Worm (Caenorhabditis elegans) whole organism, L1 larva: ENCODE data around the gene T15H9.5.

ENCODE experiments used
- C04F5.9 ChIP-seq: sonication (generic microtip); optimal IDR thresholded peaks from 2 replicates; lab custom pipeline; 2016; ENCODE audit warnings: missing genetic modification characterization, missing compliant biosample characterization
- C16A3.4 ChIP-seq: fragments of 150-350 bp; optimal IDR thresholded peaks from 2 replicates; lab custom pipeline; 2014; ENCODE audit warnings: missing biosample characterization, missing genetic modification characterization
- F16B12.6 ChIP-seq: fragments of 150-350 bp; optimal IDR thresholded peaks from 2 replicates; lab custom pipeline; 2014; ENCODE audit warnings: missing biosample characterization, missing genetic modification characterization
- aha-1 ChIP-seq: fragments of 150-350 bp; optimal IDR thresholded peaks from 2 replicates; lab custom pipeline; 2014; ENCODE audit warnings: missing biosample characterization, missing genetic modification characterization
- alr-1 ChIP-seq: fragments of 200-800 bp; sonication (Bioruptor generic); optimal IDR thresholded peaks from 2 replicates; lab custom pipeline; 2018; ENCODE audit warnings: borderline replicate concordance, mild to moderate bottlenecking, missing genetic modification characterization, missing compliant biosample characterization
- ama-1 ChIP-seq: fragments of 150-350 bp; optimal IDR thresholded peaks from 2 replicates; lab custom pipeline; 2014
- ceh-63 ChIP-seq: fragments of 200-800 bp; sonication (Bioruptor generic); optimal IDR thresholded peaks from 2 replicates; lab custom pipeline; 2018; ENCODE audit warnings: mild to moderate bottlenecking, missing genetic modification characterization, missing compliant biosample characterization
- ceh-8 ChIP-seq: fragments of 200-800 bp; sonication (Bioruptor generic); optimal IDR thresholded peaks from 2 replicates; lab custom pipeline; 2018; ENCODE audit warnings: mild to moderate bottlenecking, missing genetic modification characterization, moderate library complexity, missing compliant biosample characterization
- ceh-88 ChIP-seq: fragments of 200-800 bp; sonication (Bioruptor generic); IDR thresholded peaks from 2 replicates; pipeline ENCODE4 v1.3.6; 2022; ENCODE audit warnings: missing genetic modification characterization, missing compliant biosample characterization
- dpl-1 ChIP-seq, 3 experiments: fragments of 150-350 bp in 2 of 3; sonication (generic microtip) in 1 of 3; optimal IDR thresholded peaks; 2 replicates each; lab custom pipeline; 2014 to 2017; ENCODE audit warnings: missing biosample characterization in 3 of 3, missing genetic modification characterization in 3 of 3, missing genetic modification reagents in 3 of 3
- dsc-1 ChIP-seq: sonication (generic microtip); optimal IDR thresholded peaks from 2 replicates; lab custom pipeline; 2016; ENCODE audit warnings: mild to moderate bottlenecking, missing genetic modification characterization, missing compliant biosample characterization
- efl-3 ChIP-seq: fragments of 200-800 bp; sonication (Bioruptor generic); optimal IDR thresholded peaks from 2 replicates; lab custom pipeline; 2018; ENCODE audit warnings: mild to moderate bottlenecking, missing genetic modification characterization, missing compliant biosample characterization
- egl-27 ChIP-seq, 2 experiments: fragments of 150-350 bp in 1 of 2; sonication (generic microtip); optimal IDR thresholded peaks; 3 replicates each; lab custom pipeline; 2017 to 2018; ENCODE audit warnings: missing biosample characterization in 2 of 2, missing genetic modification characterization in 2 of 2, missing genetic modification reagents in 2 of 2
- elt-2 ChIP-seq: sonication (generic microtip); optimal IDR thresholded peaks from 2 replicates; lab custom pipeline; 2016; ENCODE audit warnings: missing genetic modification characterization, mild to moderate bottlenecking, inconsistent platforms, missing compliant biosample characterization, missing genetic modification reagents
- elt-3 ChIP-seq, 6 experiments: fragments of 150-350 bp in 1 of 6; sonication (generic microtip); optimal IDR thresholded peaks; 2 replicates each; lab custom pipeline; 2017 to 2018; ENCODE audit warnings: missing biosample characterization in 6 of 6, missing genetic modification characterization in 6 of 6, inconsistent platforms in 1 of 6
- fkh-10 ChIP-seq: sonication (generic microtip); optimal IDR thresholded peaks from 2 replicates; lab custom pipeline; 2017; ENCODE audit warnings: missing biosample characterization, missing genetic modification reagents, missing genetic modification characterization
- fkh-4 ChIP-seq: sonication (generic microtip); optimal IDR thresholded peaks from 2 replicates; lab custom pipeline; 2016; ENCODE audit warnings: missing compliant biosample characterization, missing genetic modification characterization, borderline replicate concordance
- fos-1 ChIP-seq: fragments of 150-350 bp; optimal IDR thresholded peaks from 2 replicates; lab custom pipeline; 2014; ENCODE audit warnings: missing biosample characterization, missing genetic modification characterization
- grh-1 ChIP-seq: fragments of 200-800 bp; sonication (Bioruptor generic); IDR thresholded peaks from 2 replicates; pipeline ENCODE4 v1.3.6; 2022; ENCODE audit warnings: missing genetic modification reagents, missing genetic modification characterization, missing compliant biosample characterization
- hlh-17 ChIP-seq: fragments of 200-800 bp; sonication (Bioruptor generic); optimal IDR thresholded peaks from 2 replicates; lab custom pipeline; 2018; ENCODE audit warnings: missing genetic modification characterization, mild to moderate bottlenecking, missing compliant biosample characterization, moderate library complexity, borderline replicate concordance
- hlh-4 ChIP-seq: sonication (generic microtip); optimal IDR thresholded peaks from 2 replicates; lab custom pipeline; 2016; ENCODE audit warnings: mild to moderate bottlenecking, missing genetic modification characterization, missing compliant biosample characterization
- lin-13 ChIP-seq: fragments of 150-350 bp; optimal IDR thresholded peaks from 2 replicates; lab custom pipeline; 2014; ENCODE audit warnings: missing biosample characterization, missing genetic modification reagents, missing genetic modification characterization
- lin-14 ChIP-seq: fragments of 200-800 bp; sonication (Bioruptor generic); optimal IDR thresholded peaks from 2 replicates; lab custom pipeline; 2018; ENCODE audit warnings: mild to moderate bottlenecking, missing genetic modification characterization, moderate library complexity, missing compliant biosample characterization
- lin-15B ChIP-seq: fragments of 150-350 bp; sonication (generic microtip); optimal IDR thresholded peaks from 3 replicates; lab custom pipeline; 2014; ENCODE audit warnings: missing biosample characterization, missing genetic modification characterization
- lin-35 ChIP-seq, 2 experiments: fragments of 150-350 bp; optimal IDR thresholded peaks; 2 replicates each; lab custom pipeline; 2014; ENCODE audit warnings: missing biosample characterization in 2 of 2, missing genetic modification characterization in 2 of 2, missing genetic modification reagents in 2 of 2
- lin-39 ChIP-seq: fragments of 150-350 bp; optimal IDR thresholded peaks from 2 replicates; lab custom pipeline; 2014; ENCODE audit warnings: missing biosample characterization, missing genetic modification reagents, missing genetic modification characterization
- lsy-2 ChIP-seq, 2 experiments: fragments of 150-350 bp; optimal IDR thresholded peaks; 2 replicates each; lab custom pipeline; 2014; ENCODE audit warnings: missing biosample characterization in 2 of 2, missing genetic modification characterization in 2 of 2
- mab-9 ChIP-seq: fragments of 200-800 bp; sonication (Bioruptor generic); IDR thresholded peaks from 2 replicates; pipeline ENCODE4 v1.3.6; 2022; ENCODE audit warnings: missing genetic modification reagents, missing genetic modification characterization, missing compliant biosample characterization
- mep-1 ChIP-seq: fragments of 150-350 bp; optimal IDR thresholded peaks from 2 replicates; lab custom pipeline; 2014; ENCODE audit warnings: missing biosample characterization, missing genetic modification characterization
- nhr-11 ChIP-seq: fragments of 150-350 bp; optimal IDR thresholded peaks from 2 replicates; lab custom pipeline; 2014; ENCODE audit warnings: missing biosample characterization, missing genetic modification characterization
- nhr-19 ChIP-seq: fragments of 200-800 bp; sonication (Bioruptor generic); conservative IDR thresholded peaks from 2 replicates; pipeline ENCODE4 v1.3.6; 2022; ENCODE audit warnings: missing genetic modification characterization, missing compliant biosample characterization
- nhr-20 ChIP-seq: sonication (generic microtip); optimal IDR thresholded peaks from 2 replicates; lab custom pipeline; 2016; ENCODE audit warnings: mild to moderate bottlenecking, missing genetic modification characterization, missing compliant biosample characterization
- nhr-237 ChIP-seq: fragments of 150-350 bp; optimal IDR thresholded peaks from 2 replicates; lab custom pipeline; 2014; ENCODE audit warnings: missing biosample characterization, missing genetic modification characterization
- nhr-71 ChIP-seq: sonication (generic microtip); optimal IDR thresholded peaks from 2 replicates; lab custom pipeline; 2016; ENCODE audit warnings: mild to moderate bottlenecking, missing genetic modification characterization, moderate library complexity, missing compliant biosample characterization
- nhr-77 ChIP-seq: fragments of 150-350 bp; optimal IDR thresholded peaks from 2 replicates; lab custom pipeline; 2014; ENCODE audit warnings: missing biosample characterization, missing genetic modification characterization
- nhr-85 ChIP-seq: sonication (generic microtip); peaks from one replicate; lab custom pipeline; 2016; ENCODE audit warnings: missing genetic modification characterization, inconsistent platforms, missing compliant biosample characterization
- pag-3 ChIP-seq: sonication (generic microtip); optimal IDR thresholded peaks from 2 replicates; lab custom pipeline; 2017; ENCODE audit warnings: missing genetic modification characterization, mild to moderate bottlenecking, missing compliant biosample characterization, antibody characterized with exemption, borderline replicate concordance; ENCODE audit not compliant: insufficient read depth
- pax-3 ChIP-seq: fragments of 200-800 bp; sonication (Bioruptor generic); optimal IDR thresholded peaks from 2 replicates; lab custom pipeline; 2018; ENCODE audit warnings: mild to moderate bottlenecking, missing genetic modification characterization, moderate library complexity, missing compliant biosample characterization
- rnt-1 ChIP-seq: sonication (generic microtip); optimal IDR thresholded peaks from 2 replicates; lab custom pipeline; 2016; ENCODE audit warnings: mild to moderate bottlenecking, missing genetic modification characterization, moderate library complexity, missing compliant biosample characterization
- sox-4 ChIP-seq: sonication (generic microtip); optimal IDR thresholded peaks from 2 replicates; lab custom pipeline; 2016; ENCODE audit warnings: missing genetic modification characterization, missing compliant biosample characterization
- sptf-1 ChIP-seq: fragments of 150-350 bp; optimal IDR thresholded peaks from 2 replicates; lab custom pipeline; 2014; ENCODE audit warnings: missing biosample characterization, missing genetic modification characterization
- sup-37 ChIP-seq: fragments of 200-800 bp; sonication (Bioruptor generic); optimal IDR thresholded peaks from 2 replicates; lab custom pipeline; 2018; ENCODE audit warnings: mild to moderate bottlenecking, missing genetic modification characterization, missing compliant biosample characterization
- swsn-7 ChIP-seq: sonication (generic microtip); optimal IDR thresholded peaks from 2 replicates; lab custom pipeline; 2016; ENCODE audit warnings: missing genetic modification characterization, missing compliant biosample characterization
- tbx-2 ChIP-seq: sonication (generic microtip); optimal IDR thresholded peaks from 2 replicates; lab custom pipeline; 2016; ENCODE audit warnings: missing genetic modification characterization, missing compliant biosample characterization
- unc-130 ChIP-seq: fragments of 150-350 bp; optimal IDR thresholded peaks from 2 replicates; lab custom pipeline; 2017; ENCODE audit warnings: missing biosample characterization, missing genetic modification characterization, inconsistent platforms
- unc-30 ChIP-seq: sonication (generic microtip); optimal IDR thresholded peaks from 2 replicates; lab custom pipeline; 2017; ENCODE audit warnings: missing biosample characterization, missing genetic modification characterization
- unc-62 ChIP-seq: fragments of 150-350 bp; optimal IDR thresholded peaks from 2 replicates; lab custom pipeline; 2014; ENCODE audit warnings: missing biosample characterization, missing genetic modification reagents, missing genetic modification characterization
- unc-86 ChIP-seq: sonication (generic microtip); optimal IDR thresholded peaks from 2 replicates; lab custom pipeline; 2016; ENCODE audit warnings: missing genetic modification characterization, missing compliant biosample characterization
- unc-98 ChIP-seq: fragments of 200-800 bp; sonication (Bioruptor generic); IDR thresholded peaks from 2 replicates; pipeline ENCODE4 v1.3.6; 2022; ENCODE audit warnings: missing genetic modification characterization, missing compliant biosample characterization
- vab-15 ChIP-seq: sonication (generic microtip); optimal IDR thresholded peaks from 2 replicates; lab custom pipeline; 2017; ENCODE audit warnings: missing genotype, mild to moderate bottlenecking, missing genetic modification characterization, missing compliant biosample characterization
- zag-1 ChIP-seq: fragments of 150-350 bp; optimal IDR thresholded peaks from 2 replicates; lab custom pipeline; 2014; ENCODE audit warnings: missing biosample characterization, missing genetic modification characterization
- zip-4 ChIP-seq: fragments of 200-800 bp; sonication (Bioruptor generic); optimal IDR thresholded peaks from 2 replicates; lab custom pipeline; 2018; ENCODE audit warnings: mild to moderate bottlenecking, missing genetic modification characterization, moderate library complexity, missing compliant biosample characterization
- ztf-4 ChIP-seq: fragments of 150-350 bp; optimal IDR thresholded peaks from 2 replicates; lab custom pipeline; 2014; ENCODE audit warnings: missing biosample characterization, missing genetic modification characterization

T15H9.5 gene

ce11 chrII:9619402-9619862 lies 8.2 kb upstream of the T15H9.5 start:
- TF ChIP-seq swsn-7 (tag; lab: Kevin White, UChicago) (peak; percentile 36), ama-1 (lab: Kevin White, UChicago) (peak; percentile 81), fkh-4 (no peak), egl-27 (tag; optimal IDR thresholded peaks at IDR 0.05; lab: Kevin White, UChicago) (peak; percentile 2 to 38), rnt-1 (peak; percentile 71), dsc-1 (tag; lab: Kevin White, UChicago) (peak; percentile 40), unc-98 (GFP tag; lab: Robert Waterston, UW) (no peak), dpl-1 (GFP tag; optimal IDR thresholded peaks at IDR 0.05; lab: Kevin White, UChicago) (peak in 1 of 3 experiments; percentile 17), alr-1 (tag; lab: Kevin White, UChicago) (no peak), ztf-4 (tag; lab: Kevin White, UChicago) (no peak), nhr-71 (tag; lab: Kevin White, UChicago) (peak; percentile 80), C16A3.4 (tag; lab: Kevin White, UChicago) (peak; percentile 61), mab-9 (GFP tag; lab: Robert Waterston, UW) (no peak), tbx-2 (tag; lab: Kevin White, UChicago) (peak; percentile 0), nhr-11 (tag; lab: Kevin White, UChicago) (no peak), C04F5.9 (tag; lab: Kevin White, UChicago) (no peak), hlh-4 (no peak), lin-39 (tag; lab: Kevin White, UChicago) (no peak), ceh-88 (GFP tag; lab: Robert Waterston, UW) (no peak), fkh-10 (no peak), nhr-77 (tag; lab: Kevin White, UChicago) (no peak), ceh-63 (GFP tag; lab: Kevin White, UChicago) (no peak), efl-3 (GFP tag; lab: Kevin White, UChicago) (no peak), unc-86 (tag; lab: Kevin White, UChicago) (no peak), mep-1 (tag; lab: Kevin White, UChicago) (peak; percentile 59), F16B12.6 (tag; lab: Kevin White, UChicago) (no peak), hlh-17 (GFP tag; lab: Kevin White, UChicago) (no peak), lin-13 (no peak), aha-1 (tag; lab: Kevin White, UChicago) (no peak), nhr-237 (tag; lab: Kevin White, UChicago) (no peak), elt-3 (tag; optimal IDR thresholded peaks at IDR 0.05; lab: Kevin White, UChicago) (peak in 5 of 6 experiments; percentile 23 to 79 (median 64)), unc-130 (peak; percentile 59), grh-1 (no peak), sup-37 (GFP tag; lab: Kevin White, UChicago) (no peak), lin-35 (GFP tag; optimal IDR thresholded peaks at IDR 0.05; lab: Kevin White, UChicago) (peak; percentile 4 to 64), elt-2 (tag; lab: Kevin White, UChicago) (peak; percentile 62), sox-4 (tag; lab: Kevin White, UChicago) (no peak), sptf-1 (no peak), pax-3 (no peak), unc-30 (tag; lab: Kevin White, UChicago) (no peak), lin-15B (tag; lab: Kevin White, UChicago) (no peak), zag-1 (tag; lab: Kevin White, UChicago) (no peak), nhr-20 (peak; percentile 72), vab-15 (no peak), nhr-19 (GFP tag; lab: Robert Waterston, UW) (peak; percentile 61), zip-4 (GFP tag; lab: Kevin White, UChicago) (no peak), lin-14 (GFP tag; lab: Kevin White, UChicago) (peak; percentile 87), pag-3 (tag; lab: Kevin White, UChicago) (no peak), ceh-8 (GFP tag; lab: Kevin White, UChicago) (no peak), fos-1 (tag; lab: Kevin White, UChicago) (no peak), lsy-2 (tag; optimal IDR thresholded peaks at IDR 0.05; lab: Kevin White, UChicago) (peak; percentile 26 to 55), unc-62 (GFP tag; lab: Kevin White, UChicago) (no peak), nhr-85 (peak; percentile 87)
